Worm (Caenorhabditis elegans) whole organism, young adult: ENCODE measurements around the gene F44B9.8.

Experiments used
- B0261.1 ChIP-seq: sonication (generic microtip); optimal IDR thresholded peaks from 2 replicates; lab custom pipeline; 2016; ENCODE audit warnings: mild to moderate bottlenecking, missing genetic modification characterization, moderate library complexity, missing compliant biosample characterization
- F33H1.4 ChIP-seq: fragments of 200-800 bp; sonication (Bioruptor generic); IDR thresholded peaks from 2 replicates; pipeline ENCODE4 v1.3.6; 2022; ENCODE audit warnings: missing genetic modification reagents, missing genetic modification characterization, missing compliant biosample characterization
- aptf-3 ChIP-seq: fragments of 200-800 bp; sonication (Bioruptor generic); IDR thresholded peaks from 2 replicates; pipeline ENCODE4 v1.3.6; 2022; ENCODE audit warnings: missing genetic modification characterization, missing compliant biosample characterization
- bed-1 ChIP-seq: fragments of 200-800 bp; sonication (Bioruptor generic); IDR thresholded peaks from 2 replicates; pipeline ENCODE4 v1.3.6; 2022; ENCODE audit warnings: missing genetic modification reagents, missing genetic modification characterization, missing compliant biosample characterization
- ceh-40 ChIP-seq: fragments of 200-800 bp; sonication (Bioruptor generic); IDR thresholded peaks from 2 replicates; pipeline ENCODE4 v1.3.6; 2022; ENCODE audit warnings: missing genetic modification characterization, missing compliant biosample characterization
- fkh-3 ChIP-seq: sonication (generic microtip); optimal IDR thresholded peaks from 2 replicates; lab custom pipeline; 2016; ENCODE audit warnings: mild to moderate bottlenecking, missing genetic modification characterization, missing compliant biosample characterization
- mel-28 ChIP-seq: sonication (generic microtip); optimal IDR thresholded peaks from 2 replicates; lab custom pipeline; 2016; ENCODE audit warnings: borderline replicate concordance, mild to moderate bottlenecking, missing genetic modification characterization, missing compliant biosample characterization
- mxl-1 ChIP-seq: sonication (generic microtip); optimal IDR thresholded peaks from 2 replicates; lab custom pipeline; 2016; ENCODE audit warnings: missing genetic modification characterization, missing compliant biosample characterization
- snpc-4 ChIP-seq, 5 experiments: fragments of 150-350 bp in 1 of 5; sonication (generic microtip) in 4 of 5; optimal IDR thresholded peaks; 2 replicates each; lab custom pipeline; 2014 to 2018; ENCODE audit warnings: missing genetic modification characterization in 5 of 5, missing biosample characterization in 3 of 5, antibody characterized with exemption in 2 of 5, mild to moderate bottlenecking in 2 of 5, missing compliant biosample characterization in 2 of 5, missing genotype in 2 of 5, moderate library complexity in 2 of 5, missing genetic modification reagents in 1 of 5
- ztf-18 ChIP-seq: sonication (generic microtip); optimal IDR thresholded peaks from 2 replicates; lab custom pipeline; 2016; ENCODE audit warnings: missing genotype, mild to moderate bottlenecking, missing genetic modification characterization, missing compliant biosample characterization
- ztf-28 ChIP-seq: fragments of 200-800 bp; sonication (Bioruptor generic); IDR thresholded peaks from 2 replicates; pipeline ENCODE4 v1.3.6; 2022; ENCODE audit warnings: missing genetic modification reagents, missing genetic modification characterization, missing compliant biosample characterization

- TF ChIP-seq mel-28, result no peak
- TF ChIP-seq snpc-4 (GFP tag; optimal IDR thresholded peaks at IDR 0.05; lab: Kevin White, UChicago), result no peak
- no peak for TF ChIP-seq snpc-4 (tag; optimal IDR thresholded peaks at IDR 0.05; lab: Kevin White, UChicago)
- TF ChIP-seq ztf-18 (tag; lab: Kevin White, UChicago), result no peak
- no peak for TF ChIP-seq aptf-3
- TF ChIP-seq ceh-40 (GFP tag; lab: Robert Waterston, UW), result no peak
- no peak for TF ChIP-seq fkh-3 (tag; lab: Kevin White, UChicago)
- no peak for TF ChIP-seq F33H1.4 (GFP tag; lab: Robert Waterston, UW)
- TF ChIP-seq mxl-1 (tag; lab: Kevin White, UChicago), result no peak
- no peak for TF ChIP-seq bed-1 (GFP tag; lab: Robert Waterston, UW)
- no peak for TF ChIP-seq B0261.1
- TF ChIP-seq ztf-28 (GFP tag; lab: Robert Waterston, UW), result no peak
These were observed 18.0 kb upstream of the F44B9.8 start, which contains the start of gene K12H4.2 for ce11 chrIII:8047412-8047811.
